Worm (Caenorhabditis elegans): ENCODE results near the gene msp-3.

DNA sequence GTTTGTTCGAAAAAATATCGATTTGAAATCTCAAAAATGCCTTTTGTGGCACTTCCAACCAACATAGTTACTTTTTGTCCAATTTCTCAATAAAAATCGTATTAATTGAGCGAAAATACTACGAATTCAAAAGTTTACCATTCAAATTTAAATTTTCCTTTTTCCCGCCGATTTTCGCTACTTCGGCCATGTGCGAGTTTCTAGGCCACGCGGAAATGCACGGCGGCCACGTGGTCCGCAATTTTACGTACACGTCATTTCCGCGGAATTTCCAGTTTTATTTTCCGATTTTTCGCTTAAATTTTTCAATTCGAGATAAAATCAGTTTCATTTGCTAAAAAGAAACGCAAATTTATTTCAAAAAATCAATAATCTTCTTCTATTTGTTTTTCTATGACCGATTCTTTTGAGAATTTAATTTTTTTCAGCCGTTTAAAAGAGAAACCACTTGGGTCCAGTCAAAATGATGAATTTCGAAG lies 46.1 kb downstream of the msp-3 start, which contains the start of gene eas-1:
- TF ChIP-seq elt-1 (tag; optimal IDR thresholded peaks at IDR 0.05; ENCODE audit: borderline replicate concordance, insufficient read depth) (no peak), nhr-12 (tag; optimal IDR thresholded peaks at IDR 0.05) (no peak), pha-4 (tag; optimal IDR thresholded peaks at IDR 0.05) (peak; percentile 46), snpc-4 (tag; optimal IDR thresholded peaks at IDR 0.05) (no peak), tbx-8 (GFP tag; optimal IDR thresholded peaks at IDR 0.05) (no peak), nhr-237 (tag; optimal IDR thresholded peaks at IDR 0.05) (peak; percentile 45), ztf-11 (tag; optimal IDR thresholded peaks at IDR 0.05) (no peak), drap-1 (GFP tag; optimal IDR thresholded peaks at IDR 0.05) (peak; percentile 18), sptf-1 (tag; optimal IDR thresholded peaks at IDR 0.05) (peak; percentile 43), lsy-2 (tag; optimal IDR thresholded peaks at IDR 0.05) (peak; percentile 64), ceh-83 (GFP tag; optimal IDR thresholded peaks at IDR 0.05) (no peak), zip-8 (tag; optimal IDR thresholded peaks at IDR 0.05) (no peak), lin-13 (tag; optimal IDR thresholded peaks at IDR 0.05) (peak; percentile 38), cnd-1 (tag; optimal IDR thresholded peaks at IDR 0.05) (no peak)

Measured in whole organism, mixed stage, embryonic.